Worm (Caenorhabditis elegans) whole organism, L2 larva: ENCODE data around the gene Y55B1BR.8.

ENCODE experiments used
- C34F6.9 ChIP-seq: fragments of 150-350 bp; optimal IDR thresholded peaks from 2 replicates; lab custom pipeline; 2014; ENCODE audit warnings: missing biosample characterization, missing genetic modification characterization
- F13H6.1 ChIP-seq: sonication (generic microtip); optimal IDR thresholded peaks from 2 replicates; lab custom pipeline; 2016; ENCODE audit warnings: missing genetic modification characterization, missing compliant biosample characterization
- R02D3.7 ChIP-seq: fragments of 150-350 bp; optimal IDR thresholded peaks from 2 replicates; lab custom pipeline; 2014; ENCODE audit warnings: missing biosample characterization, missing genetic modification characterization
- Y55F3AM.14 ChIP-seq: fragments of 200-800 bp; sonication (Bioruptor generic); optimal IDR thresholded peaks from 2 replicates; lab custom pipeline; 2018; ENCODE audit warnings: mild to moderate bottlenecking, missing genetic modification characterization, missing compliant biosample characterization
- ZK546.5 ChIP-seq: sonication (generic microtip); optimal IDR thresholded peaks from 2 replicates; lab custom pipeline; 2017; ENCODE audit warnings: missing biosample characterization, missing genetic modification characterization
- alr-1 ChIP-seq: fragments of 150-350 bp; optimal IDR thresholded peaks from 2 replicates; lab custom pipeline; 2014; ENCODE audit warnings: missing biosample characterization, missing genetic modification characterization
- aly-2 ChIP-seq: fragments of 150-350 bp; optimal IDR thresholded peaks from 2 replicates; lab custom pipeline; 2014; ENCODE audit warnings: missing biosample characterization, missing genetic modification characterization
- ama-1 ChIP-seq: fragments of 150-350 bp; optimal IDR thresholded peaks from 2 replicates; lab custom pipeline; 2018; ENCODE audit warnings: inconsistent platforms
- blmp-1 ChIP-seq: sonication (generic microtip); optimal IDR thresholded peaks from 2 replicates; lab custom pipeline; 2017; ENCODE audit warnings: missing genetic modification characterization, mild to moderate bottlenecking, missing compliant biosample characterization, antibody characterized with exemption, moderate library complexity; ENCODE audit not compliant: insufficient read depth
- ceh-16 ChIP-seq: fragments of 150-350 bp; optimal IDR thresholded peaks from 2 replicates; lab custom pipeline; 2014; ENCODE audit warnings: missing biosample characterization, missing genetic modification characterization
- ceh-82 ChIP-seq: fragments of 150-350 bp; optimal IDR thresholded peaks from 2 replicates; lab custom pipeline; 2014; ENCODE audit warnings: missing biosample characterization, missing genetic modification characterization
- crh-2 ChIP-seq: sonication (generic microtip); optimal IDR thresholded peaks from 2 replicates; lab custom pipeline; 2017; ENCODE audit warnings: missing biosample characterization, missing genetic modification characterization
- dmd-4 ChIP-seq: sonication (generic microtip); optimal IDR thresholded peaks from 2 replicates; lab custom pipeline; 2017; ENCODE audit warnings: missing biosample characterization, missing genetic modification characterization
- egl-27 ChIP-seq: sonication (generic microtip); optimal IDR thresholded peaks from 3 replicates; lab custom pipeline; 2017; ENCODE audit warnings: missing biosample characterization, missing genetic modification reagents, missing genetic modification characterization
- elt-1 ChIP-seq: fragments of 150-350 bp; optimal IDR thresholded peaks from 2 replicates; lab custom pipeline; 2014; ENCODE audit warnings: missing biosample characterization, missing genetic modification characterization
- elt-3 ChIP-seq: sonication (generic microtip); optimal IDR thresholded peaks from 2 replicates; lab custom pipeline; 2017; ENCODE audit warnings: missing biosample characterization, missing genetic modification characterization
- fos-1 ChIP-seq: fragments of 150-350 bp; optimal IDR thresholded peaks from 2 replicates; lab custom pipeline; 2014; ENCODE audit warnings: missing biosample characterization, missing genetic modification characterization
- gmeb-1 ChIP-seq: fragments of 150-350 bp; optimal IDR thresholded peaks from 2 replicates; lab custom pipeline; 2014; ENCODE audit warnings: missing biosample characterization, missing genetic modification characterization
- lin-11 ChIP-seq: fragments of 150-350 bp; sonication (generic microtip); optimal IDR thresholded peaks from 2 replicates; lab custom pipeline; 2014; ENCODE audit warnings: missing biosample characterization, missing genetic modification characterization, inconsistent platforms, mixed read lengths
- lin-13 ChIP-seq: fragments of 150-350 bp; optimal IDR thresholded peaks from 2 replicates; lab custom pipeline; 2014; ENCODE audit warnings: missing biosample characterization, missing genetic modification reagents, missing genetic modification characterization
- lin-39 ChIP-seq: fragments of 150-350 bp; optimal IDR thresholded peaks from 2 replicates; lab custom pipeline; 2014; ENCODE audit warnings: missing biosample characterization, missing genetic modification reagents, missing genetic modification characterization
- lsy-2 ChIP-seq, 2 experiments: fragments of 150-350 bp in 1 of 2; sonication (generic microtip) in 1 of 2; optimal IDR thresholded peaks; 2 replicates each; lab custom pipeline; 2014 to 2017; ENCODE audit warnings: missing biosample characterization in 2 of 2, missing genetic modification characterization in 2 of 2
- mab-5 ChIP-seq: fragments of 150-350 bp; optimal IDR thresholded peaks from 2 replicates; lab custom pipeline; 2014; ENCODE audit warnings: missing biosample characterization, missing genetic modification characterization
- mbf-1 ChIP-seq: sonication (generic microtip); optimal IDR thresholded peaks from 2 replicates; lab custom pipeline; 2017; ENCODE audit warnings: missing biosample characterization, missing genetic modification characterization
- mdl-1 ChIP-seq, 2 experiments: fragments of 150-350 bp in 1 of 2; sonication (generic microtip) in 1 of 2; optimal IDR thresholded peaks; 2 replicates each; lab custom pipeline; 2017; ENCODE audit warnings: missing biosample characterization in 2 of 2, missing genetic modification characterization in 2 of 2
- nhr-10 ChIP-seq: sonication (generic microtip); optimal IDR thresholded peaks from 2 replicates; lab custom pipeline; 2017; ENCODE audit warnings: missing biosample characterization, missing genetic modification characterization
- nhr-11 ChIP-seq: fragments of 150-350 bp; optimal IDR thresholded peaks from 2 replicates; lab custom pipeline; 2014; ENCODE audit warnings: missing biosample characterization, missing genetic modification characterization
- nhr-12 ChIP-seq: fragments of 150-350 bp; optimal IDR thresholded peaks from 2 replicates; lab custom pipeline; 2014; ENCODE audit warnings: missing biosample characterization, missing genetic modification characterization
- nhr-129 ChIP-seq: fragments of 150-350 bp; optimal IDR thresholded peaks from 2 replicates; lab custom pipeline; 2014; ENCODE audit warnings: missing biosample characterization, missing genetic modification characterization
- nhr-21 ChIP-seq: fragments of 150-350 bp; optimal IDR thresholded peaks from 2 replicates; lab custom pipeline; 2014; ENCODE audit warnings: missing biosample characterization, missing genetic modification characterization
- nhr-23 ChIP-seq: fragments of 150-350 bp; optimal IDR thresholded peaks from 2 replicates; lab custom pipeline; 2014; ENCODE audit warnings: missing biosample characterization, missing genetic modification reagents, missing genetic modification characterization
- nhr-237 ChIP-seq: fragments of 150-350 bp; optimal IDR thresholded peaks from 2 replicates; lab custom pipeline; 2014; ENCODE audit warnings: missing biosample characterization, missing genetic modification characterization
- nhr-25 ChIP-seq: fragments of 150-350 bp; sonication (generic microtip); optimal IDR thresholded peaks from 3 replicates; lab custom pipeline; 2014; ENCODE audit warnings: missing biosample characterization, missing genetic modification characterization
- nhr-6 ChIP-seq: fragments of 150-350 bp; optimal IDR thresholded peaks from 2 replicates; lab custom pipeline; 2014; ENCODE audit warnings: missing biosample characterization, missing genetic modification characterization
- nhr-77 ChIP-seq: fragments of 150-350 bp; optimal IDR thresholded peaks from 2 replicates; lab custom pipeline; 2014; ENCODE audit warnings: missing biosample characterization, missing genetic modification characterization
- peb-1 ChIP-seq: fragments of 150-350 bp; optimal IDR thresholded peaks from 2 replicates; lab custom pipeline; 2014; ENCODE audit warnings: missing biosample characterization, missing genetic modification characterization
- sem-4 ChIP-seq: fragments of 150-350 bp; optimal IDR thresholded peaks from 2 replicates; lab custom pipeline; 2014; ENCODE audit warnings: missing biosample characterization, missing genetic modification reagents, missing genetic modification characterization
- skn-1 ChIP-seq: sonication (generic microtip); optimal IDR thresholded peaks from 2 replicates; lab custom pipeline; 2017; ENCODE audit warnings: missing biosample characterization, missing genetic modification characterization
- sma-3 ChIP-seq: sonication (generic microtip); optimal IDR thresholded peaks from 2 replicates; lab custom pipeline; 2016; ENCODE audit warnings: missing genetic modification reagents, missing genetic modification characterization, missing compliant biosample characterization
- sma-9 ChIP-seq, 2 experiments: fragments of 150-350 bp in 1 of 2; sonication (generic microtip) in 1 of 2; optimal IDR thresholded peaks; 2 replicates each; lab custom pipeline; 2014 to 2016; ENCODE audit warnings: missing genetic modification characterization in 2 of 2, mild to moderate bottlenecking in 1 of 2, missing biosample characterization in 1 of 2, missing compliant biosample characterization in 1 of 2, missing genetic modification reagents in 1 of 2, moderate library complexity in 1 of 2
- snpc-4 ChIP-seq: fragments of 150-350 bp; optimal IDR thresholded peaks from 2 replicates; lab custom pipeline; 2014; ENCODE audit warnings: missing biosample characterization, missing genetic modification characterization
- unc-39 ChIP-seq: fragments of 150-350 bp; optimal IDR thresholded peaks from 2 replicates; lab custom pipeline; 2014; ENCODE audit warnings: missing biosample characterization, missing genetic modification characterization
- unc-55 ChIP-seq: fragments of 150-350 bp; sonication (generic microtip); optimal IDR thresholded peaks from 3 replicates; lab custom pipeline; 2014; ENCODE audit warnings: missing biosample characterization, missing genetic modification reagents, missing genetic modification characterization
- unc-62 ChIP-seq: fragments of 150-350 bp; optimal IDR thresholded peaks from 2 replicates; lab custom pipeline; 2014; ENCODE audit warnings: missing biosample characterization, missing genetic modification reagents, missing genetic modification characterization
- zag-1 ChIP-seq: fragments of 150-350 bp; optimal IDR thresholded peaks from 2 replicates; lab custom pipeline; 2014; ENCODE audit warnings: missing biosample characterization, missing genetic modification characterization
- ztf-1 ChIP-seq: fragments of 200-800 bp; sonication (Bioruptor generic); conservative IDR thresholded peaks from 2 replicates; pipeline ENCODE4 v1.3.6; 2022; ENCODE audit warnings: missing genetic modification characterization, missing compliant biosample characterization
- ztf-11 ChIP-seq: sonication (generic microtip); optimal IDR thresholded peaks from 2 replicates; lab custom pipeline; 2017; ENCODE audit warnings: missing biosample characterization, missing genetic modification characterization
- ztf-4 ChIP-seq: fragments of 150-350 bp; optimal IDR thresholded peaks from 2 replicates; lab custom pipeline; 2014; ENCODE audit warnings: missing biosample characterization, missing genetic modification characterization

The Y55B1BR.8 gene

DNA sequence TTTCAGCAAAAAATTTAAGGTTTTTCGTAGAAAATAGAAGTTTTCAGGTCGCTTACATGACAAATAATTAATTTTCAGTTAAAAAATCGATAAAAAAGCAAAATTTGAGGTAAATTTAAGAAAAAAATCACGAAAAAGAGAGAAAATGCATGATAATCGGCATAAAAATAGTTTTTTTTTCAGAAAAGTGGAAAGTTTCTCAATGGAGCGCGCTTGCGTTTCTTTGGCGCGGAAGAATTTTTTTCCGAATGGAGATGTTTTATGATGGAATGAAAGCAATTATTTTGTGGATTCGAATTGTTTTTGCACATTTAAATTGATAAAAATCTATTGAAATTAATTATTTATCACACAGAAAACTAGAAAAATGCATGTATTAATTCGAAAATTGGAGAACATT lies 20.3 kb upstream of the Y55B1BR.8 start (continued):
- TF ChIP-seq dmd-4 (no peak), ceh-82 (tag; lab: Kevin White, UChicago) (no peak)

DNA sequence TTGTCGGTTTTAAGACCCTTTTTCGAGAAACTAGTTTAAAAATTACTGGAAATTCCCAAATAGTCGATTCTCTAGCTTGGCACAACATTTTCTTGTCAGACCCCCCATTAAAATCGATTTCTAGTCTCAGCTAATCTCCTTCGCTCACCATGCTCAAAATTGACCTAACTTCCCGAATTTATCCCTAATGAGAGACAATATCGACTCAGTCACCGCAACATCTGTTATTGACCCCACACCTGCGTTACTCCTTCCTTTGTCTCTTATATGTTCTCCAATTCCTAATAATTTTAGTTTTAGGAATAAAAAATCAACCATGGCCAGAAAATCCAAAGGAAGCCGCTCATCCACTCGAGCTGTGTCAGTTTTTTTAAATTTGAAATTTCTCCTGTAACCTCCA lies 15.2 kb upstream of the Y55B1BR.8 start, which contains the start of gene cec-8:
Gene cec-8, plus strand, starts transcription at position 301 of the 400 bp plus-strand sequence.
- no peak for TF ChIP-seq aly-2 (tag; lab: Kevin White, UChicago)
- TF ChIP-seq sma-9 (GFP tag; optimal IDR thresholded peaks at IDR 0.05; lab: Kevin White, UChicago), result no peak
- TF ChIP-seq sma-9 (tag; optimal IDR thresholded peaks at IDR 0.05; lab: Kevin White, UChicago), result no peak
- TF ChIP-seq snpc-4, result no peak
- no peak for TF ChIP-seq nhr-23 (tag; lab: Kevin White, UChicago)
- no peak for TF ChIP-seq mab-5
- TF ChIP-seq zag-1 (tag; lab: Kevin White, UChicago), result no peak
- no peak for TF ChIP-seq lin-39 (tag; lab: Kevin White, UChicago)
- TF ChIP-seq ztf-4, result no peak

DNA sequence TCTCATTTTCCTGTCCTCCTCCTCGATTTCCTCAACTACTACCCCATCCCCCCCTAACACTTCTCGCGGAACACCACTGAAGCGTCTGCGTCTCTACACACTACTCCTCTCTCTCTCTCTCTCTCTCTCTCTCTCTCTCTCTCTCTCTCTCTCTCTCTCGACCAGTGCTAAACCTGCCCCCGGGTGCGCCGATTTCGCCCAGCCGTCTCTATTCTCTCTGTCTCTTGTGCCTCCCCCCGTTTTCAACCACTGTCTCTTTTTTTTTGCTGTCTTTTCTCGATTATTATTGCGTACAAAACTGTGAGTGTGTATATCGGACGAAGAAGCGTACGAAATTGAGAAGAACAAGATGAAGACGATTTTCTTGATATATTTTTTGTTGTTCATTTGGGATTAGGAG lies 11.2 kb upstream of the Y55B1BR.8 start:
- TF ChIP-seq egl-27, result peak; percentile 41
- no peak for TF ChIP-seq alr-1
- peak; percentile 34 for TF ChIP-seq gmeb-1 (tag; lab: Kevin White, UChicago)
- no peak for TF ChIP-seq lin-11 (tag; lab: Kevin White, UChicago)
- TF ChIP-seq nhr-77, result no peak
- peak; percentile 16 to 75 for TF ChIP-seq lsy-2 (tag; optimal IDR thresholded peaks at IDR 0.05; lab: Kevin White, UChicago)
- TF ChIP-seq nhr-6, result peak; percentile 32
- TF ChIP-seq nhr-23 (tag; lab: Kevin White, UChicago), result no peak
- TF ChIP-seq ceh-16 (tag; lab: Kevin White, UChicago), result peak; percentile 31
- TF ChIP-seq ztf-4, result no peak
- no peak for TF ChIP-seq unc-62 (GFP tag; lab: Kevin White, UChicago)
- no peak for TF ChIP-seq ceh-82 (tag; lab: Kevin White, UChicago)
- TF ChIP-seq fos-1 (tag; lab: Kevin White, UChicago), result peak; percentile 43
- peak; percentile 56 for TF ChIP-seq blmp-1 (tag; lab: Kevin White, UChicago)
- TF ChIP-seq elt-3, result no peak
- no peak for TF ChIP-seq ztf-1
- TF ChIP-seq ztf-11, result no peak
- TF ChIP-seq nhr-237 (tag; lab: Kevin White, UChicago), result no peak
- peak; percentile 66 for TF ChIP-seq crh-2 (tag; lab: Kevin White, UChicago)
- peak; percentile 79 for TF ChIP-seq nhr-21 (tag; lab: Kevin White, UChicago)
- no peak for TF ChIP-seq skn-1
- peak; percentile 59 for TF ChIP-seq lin-13 (GFP tag; lab: Kevin White, UChicago)
- TF ChIP-seq mbf-1 (tag; lab: Kevin White, UChicago), result no peak
- TF ChIP-seq Y55F3AM.14 (GFP tag; lab: Kevin White, UChicago), result peak; percentile 23
- TF ChIP-seq unc-55, result peak; percentile 65
- no peak for TF ChIP-seq nhr-12 (tag; lab: Kevin White, UChicago)
- TF ChIP-seq mdl-1 (tag; optimal IDR thresholded peaks at IDR 0.05; lab: Kevin White, UChicago), result peak in 1 of 2 experiments; percentile 21
- TF ChIP-seq nhr-10 (tag; lab: Kevin White, UChicago), result peak; percentile 63
- no peak for TF ChIP-seq unc-39 (tag; lab: Kevin White, UChicago)
- TF ChIP-seq lin-39 (tag; lab: Kevin White, UChicago), result no peak
- no peak for TF ChIP-seq ZK546.5 (tag; lab: Kevin White, UChicago)
- no peak for TF ChIP-seq ama-1 (lab: Kevin White, UChicago)
- TF ChIP-seq zag-1 (tag; lab: Kevin White, UChicago), result no peak
- TF ChIP-seq mab-5, result peak; percentile 26
- TF ChIP-seq sma-3 (GFP tag; lab: Kevin White, UChicago), result peak; percentile 59
- TF ChIP-seq nhr-25 (tag; lab: Kevin White, UChicago), result peak; percentile 84
- TF ChIP-seq nhr-11 (tag; lab: Kevin White, UChicago), result no peak
- no peak for TF ChIP-seq peb-1 (tag; lab: Kevin White, UChicago)
- TF ChIP-seq elt-1, result no peak
- TF ChIP-seq F13H6.1 (tag; lab: Kevin White, UChicago), result peak; percentile 70
- TF ChIP-seq C34F6.9 (tag; lab: Kevin White, UChicago), result peak; percentile 51
- TF ChIP-seq R02D3.7 (tag; lab: Kevin White, UChicago), result no peak
- no peak for TF ChIP-seq sem-4 (tag; lab: Kevin White, UChicago)
- peak; percentile 41 for TF ChIP-seq sma-9 (GFP tag; optimal IDR thresholded peaks at IDR 0.05; lab: Kevin White, UChicago)
- TF ChIP-seq sma-9 (tag; optimal IDR thresholded peaks at IDR 0.05; lab: Kevin White, UChicago), result no peak
- TF ChIP-seq nhr-129 (tag; lab: Kevin White, UChicago), result peak; percentile 40
- TF ChIP-seq dmd-4, result no peak
- no peak for TF ChIP-seq snpc-4
- TF ChIP-seq aly-2 (tag; lab: Kevin White, UChicago), result no peak
